Worm (Caenorhabditis elegans) whole organism, early embryonic: Measurements from ENCODE around the gene mlt-11.

Experiments used
- B0310.2 ChIP-seq: sonication (generic microtip); optimal IDR thresholded peaks from 2 replicates; lab custom pipeline; 2016; ENCODE audit warnings: mild to moderate bottlenecking, missing genetic modification characterization, missing compliant biosample characterization
- F13C5.2 ChIP-seq: sonication (generic microtip); optimal IDR thresholded peaks from 2 replicates; lab custom pipeline; 2017; ENCODE audit warnings: mild to moderate bottlenecking, missing genetic modification characterization, inconsistent platforms, missing compliant biosample characterization
- aly-1 ChIP-seq: sonication (generic microtip); optimal IDR thresholded peaks from 2 replicates; lab custom pipeline; 2016; ENCODE audit warnings: missing genetic modification characterization, missing compliant biosample characterization
- ama-1 ChIP-seq: fragments of 150-350 bp; optimal IDR thresholded peaks from 2 replicates; lab custom pipeline; 2014
- ceh-13 ChIP-seq: fragments of 200-800 bp; sonication (Bioruptor generic); optimal IDR thresholded peaks from 2 replicates; lab custom pipeline; 2018; ENCODE audit warnings: mild to moderate bottlenecking, missing genetic modification characterization, missing compliant biosample characterization
- ceh-36 ChIP-seq: sonication (generic microtip); optimal IDR thresholded peaks from 2 replicates; lab custom pipeline; 2016; ENCODE audit warnings: missing genetic modification characterization, inconsistent platforms, missing compliant biosample characterization
- ets-7 ChIP-seq: sonication (generic microtip); optimal IDR thresholded peaks from 2 replicates; lab custom pipeline; 2016; ENCODE audit warnings: missing genotype, missing genetic modification characterization, missing compliant biosample characterization
- flt-1 ChIP-seq: fragments of 200-800 bp; sonication (Bioruptor generic); IDR thresholded peaks from 2 replicates; pipeline ENCODE4 v1.3.6; 2022; ENCODE audit warnings: missing genetic modification characterization, missing compliant biosample characterization
- hmbx-1 ChIP-seq: sonication (generic microtip); optimal IDR thresholded peaks from 2 replicates; lab custom pipeline; 2016; ENCODE audit warnings: mild to moderate bottlenecking, missing genetic modification characterization, missing compliant biosample characterization
- hmg-4 ChIP-seq: fragments of 200-800 bp; sonication (Bioruptor generic); optimal IDR thresholded peaks from 2 replicates; lab custom pipeline; 2018; ENCODE audit warnings: mild to moderate bottlenecking, missing genetic modification characterization, missing compliant biosample characterization
- hnd-1 ChIP-seq: sonication (generic microtip); optimal IDR thresholded peaks from 2 replicates; lab custom pipeline; 2016; ENCODE audit warnings: missing genetic modification characterization, missing compliant biosample characterization
- pes-1 ChIP-seq: fragments of 200-800 bp; sonication (Bioruptor generic); IDR thresholded peaks from 2 replicates; pipeline ENCODE4 v1.3.6; 2022; ENCODE audit warnings: missing genetic modification reagents, missing genetic modification characterization, missing compliant biosample characterization
- scrt-1 ChIP-seq: fragments of 200-800 bp; sonication (Bioruptor generic); IDR thresholded peaks from 2 replicates; pipeline ENCODE4 v1.3.6; 2022; ENCODE audit warnings: missing genetic modification characterization, missing compliant biosample characterization
- sea-1 ChIP-seq: fragments of 200-800 bp; sonication (Bioruptor generic); conservative IDR thresholded peaks from 2 replicates; pipeline ENCODE4 v1.3.6; 2022; ENCODE audit warnings: missing genetic modification characterization, missing compliant biosample characterization
- tbx-11 ChIP-seq: fragments of 200-800 bp; sonication (Bioruptor generic); IDR thresholded peaks from 2 replicates; pipeline ENCODE4 v1.3.6; 2022; ENCODE audit warnings: missing genetic modification characterization, missing compliant biosample characterization
- tbx-37 ChIP-seq: fragments of 200-800 bp; sonication (Bioruptor generic); conservative IDR thresholded peaks from 2 replicates; pipeline ENCODE4 v1.3.6; 2022; ENCODE audit warnings: missing genetic modification reagents, missing genetic modification characterization, missing compliant biosample characterization
- tra-4 ChIP-seq: sonication (generic microtip); optimal IDR thresholded peaks from 2 replicates; lab custom pipeline; 2017; ENCODE audit warnings: missing genetic modification characterization, missing compliant biosample characterization

mlt-11 gene

DNA sequence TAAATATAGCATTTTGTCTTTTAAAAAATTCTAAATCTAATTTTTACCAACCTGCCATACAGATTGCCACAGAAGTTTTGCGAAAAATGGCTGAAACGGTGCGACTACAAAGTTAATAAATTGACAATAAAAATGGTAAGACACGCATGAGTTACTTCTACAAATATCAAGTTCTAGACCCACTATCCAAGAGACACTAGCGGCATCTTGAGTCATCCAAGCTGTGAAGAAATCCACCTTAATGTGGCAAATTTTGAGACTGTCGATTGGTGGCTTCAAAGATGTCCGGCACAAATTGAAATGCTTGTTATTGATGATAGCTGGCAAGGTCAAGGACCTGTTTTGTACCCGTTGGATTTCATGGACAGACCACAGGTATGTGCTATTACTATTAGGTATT lies 32.7 kb upstream of the mlt-11 start, which contains the start of gene F46B3.16:
Gene F46B3.16, plus strand, starts transcription at position 301 of the 400 bp plus-strand sequence.
- no peak for TF ChIP-seq scrt-1 (GFP tag; lab: Robert Waterston, UW)
- no peak for TF ChIP-seq sea-1 (GFP tag; lab: Robert Waterston, UW)
- no peak for TF ChIP-seq aly-1 (tag; lab: Kevin White, UChicago)
- TF ChIP-seq F13C5.2 (tag; lab: Kevin White, UChicago): no peak
- no peak for TF ChIP-seq pes-1 (GFP tag; lab: Robert Waterston, UW)
- TF ChIP-seq ceh-36 (tag; lab: Kevin White, UChicago): no peak
- TF ChIP-seq B0310.2 (tag; lab: Kevin White, UChicago): no peak
- no peak for TF ChIP-seq tbx-11 (GFP tag; lab: Robert Waterston, UW)
- TF ChIP-seq hnd-1 (tag; lab: Kevin White, UChicago): no peak
- no peak for TF ChIP-seq tbx-37 (GFP tag; lab: Robert Waterston, UW)

DNA sequence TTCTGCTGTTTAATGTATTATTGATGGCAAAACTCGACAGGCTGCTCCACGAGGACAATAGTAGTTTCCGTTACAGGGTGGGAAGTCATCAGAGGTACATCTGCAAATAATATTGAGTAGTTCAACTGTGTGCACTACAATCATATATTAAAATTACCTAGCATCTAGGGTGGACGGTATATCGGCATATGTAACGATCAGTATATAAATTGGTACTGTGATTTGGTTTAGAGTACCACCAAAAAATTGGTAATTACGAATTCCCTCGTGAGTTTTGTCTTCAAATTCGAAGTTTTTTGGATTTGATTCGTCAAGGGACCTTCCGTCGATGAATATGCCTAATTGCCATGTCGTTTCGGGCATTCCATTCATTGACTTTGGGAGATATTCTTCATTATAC lies 30.1 kb upstream of the mlt-11 start, which contains the start of gene ttr-13:
Gene ttr-13, minus strand, starts transcription at position 101 of the 400 bp plus-strand sequence.
- TF ChIP-seq pes-1 (GFP tag; lab: Robert Waterston, UW) (no peak), B0310.2 (tag; lab: Kevin White, UChicago) (no peak), flt-1 (no peak), hnd-1 (tag; lab: Kevin White, UChicago) (no peak), scrt-1 (GFP tag; lab: Robert Waterston, UW) (no peak), ets-7 (no peak), ceh-36 (tag; lab: Kevin White, UChicago) (no peak), F13C5.2 (tag; lab: Kevin White, UChicago) (no peak), sea-1 (GFP tag; lab: Robert Waterston, UW) (no peak), ceh-13 (GFP tag; lab: Kevin White, UChicago) (no peak), tbx-11 (GFP tag; lab: Robert Waterston, UW) (no peak), tbx-37 (GFP tag; lab: Robert Waterston, UW) (no peak), tra-4 (tag; lab: Kevin White, UChicago) (no peak), hmbx-1 (tag; lab: Kevin White, UChicago) (no peak)

DNA sequence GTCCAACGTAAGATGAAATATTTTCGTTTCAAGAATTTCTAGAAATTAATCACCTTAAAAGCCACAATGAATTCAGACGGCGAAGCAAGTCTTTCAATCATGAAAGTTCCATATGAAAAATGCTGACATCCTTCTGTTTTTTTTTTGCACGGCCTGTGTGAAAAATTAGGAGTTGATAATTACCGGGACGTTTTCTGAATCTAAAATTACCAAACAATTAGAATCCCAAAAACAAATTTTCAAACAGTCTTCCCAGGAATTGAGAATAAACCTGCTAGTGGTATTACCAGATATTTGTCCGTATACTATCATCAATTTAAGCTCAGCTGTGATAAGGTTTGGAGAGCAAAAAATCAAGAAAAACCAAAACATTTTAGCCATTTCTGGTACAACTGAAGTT lies 28.7 kb upstream of the mlt-11 start, which contains the start of gene Y44A6B.3:
Gene Y44A6B.3, minus strand, starts transcription at position 101 of the 400 bp plus-strand sequence.
- TF ChIP-seq sea-1 (GFP tag; lab: Robert Waterston, UW): no peak
- TF ChIP-seq pes-1 (GFP tag; lab: Robert Waterston, UW): no peak
- no peak for TF ChIP-seq F13C5.2 (tag; lab: Kevin White, UChicago)
- TF ChIP-seq tra-4 (tag; lab: Kevin White, UChicago): no peak
- TF ChIP-seq hnd-1 (tag; lab: Kevin White, UChicago): no peak
- no peak for TF ChIP-seq scrt-1 (GFP tag; lab: Robert Waterston, UW)
- TF ChIP-seq ets-7: no peak
- TF ChIP-seq tbx-37 (GFP tag; lab: Robert Waterston, UW): no peak
- no peak for TF ChIP-seq aly-1 (tag; lab: Kevin White, UChicago)
- TF ChIP-seq hmbx-1 (tag; lab: Kevin White, UChicago): no peak
- no peak for TF ChIP-seq flt-1
- no peak for TF ChIP-seq ceh-13 (GFP tag; lab: Kevin White, UChicago)
- no peak for TF ChIP-seq ama-1 (lab: Kevin White, UChicago)
- no peak for TF ChIP-seq B0310.2 (tag; lab: Kevin White, UChicago)
- no peak for TF ChIP-seq ceh-36 (tag; lab: Kevin White, UChicago)

DNA sequence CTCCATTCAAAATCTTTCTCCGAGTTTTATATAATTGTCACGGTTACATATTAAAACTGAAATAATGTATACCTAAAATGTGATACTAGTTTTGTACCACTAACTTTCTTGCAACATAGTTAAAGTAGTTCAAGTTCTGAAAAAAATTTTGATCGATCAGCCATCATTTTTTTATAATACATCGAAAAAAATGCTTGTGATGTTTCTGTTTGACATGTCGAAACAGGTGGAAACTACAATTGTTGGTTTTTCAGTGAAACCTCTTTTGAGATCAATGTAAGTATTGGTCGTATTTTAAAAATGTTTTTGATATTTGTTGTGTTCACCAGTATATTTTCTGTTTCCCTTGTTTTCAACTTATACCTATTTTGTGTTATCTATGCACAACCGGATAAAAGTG lies 27.7 kb upstream of the mlt-11 start, which contains the start of gene srxa-14:
Gene srxa-14, plus strand, starts transcription at position 301 of the 400 bp plus-strand sequence.
- TF ChIP-seq ama-1 (lab: Kevin White, UChicago) (no peak), pes-1 (GFP tag; lab: Robert Waterston, UW) (no peak), ets-7 (no peak), tbx-37 (GFP tag; lab: Robert Waterston, UW) (no peak), sea-1 (GFP tag; lab: Robert Waterston, UW) (no peak), hnd-1 (tag; lab: Kevin White, UChicago) (no peak), ceh-36 (tag; lab: Kevin White, UChicago) (no peak), hmbx-1 (tag; lab: Kevin White, UChicago) (no peak), aly-1 (tag; lab: Kevin White, UChicago) (no peak), flt-1 (no peak), ceh-13 (GFP tag; lab: Kevin White, UChicago) (no peak)

DNA sequence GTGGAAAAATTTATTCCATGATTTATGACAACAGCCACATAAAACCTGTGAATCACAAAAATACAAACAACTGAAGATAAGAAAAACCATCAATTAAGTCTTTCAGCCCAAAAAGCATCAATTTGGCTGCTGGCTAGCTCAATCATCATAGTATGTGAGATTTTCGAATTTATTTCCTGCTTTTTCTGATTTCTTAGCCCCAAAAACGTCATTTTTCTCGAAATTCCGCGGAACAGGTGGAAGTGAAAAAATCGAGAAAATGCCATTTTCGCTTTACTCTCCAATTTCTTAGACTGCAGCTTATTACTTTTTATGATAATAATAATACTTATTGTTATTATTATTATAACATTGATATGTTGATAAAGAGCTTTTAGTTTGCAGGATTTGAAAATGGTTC lies 25.1 kb upstream of the mlt-11 start, which contains the start of gene srxa-15:
Gene srxa-15, plus strand, starts transcription at position 301 of the 400 bp plus-strand sequence.
- TF ChIP-seq F13C5.2 (tag; lab: Kevin White, UChicago): no peak
- no peak for TF ChIP-seq ets-7
- no peak for TF ChIP-seq tbx-11 (GFP tag; lab: Robert Waterston, UW)
- TF ChIP-seq hnd-1 (tag; lab: Kevin White, UChicago): no peak
- no peak for TF ChIP-seq hmg-4 (GFP tag; lab: Kevin White, UChicago)

DNA sequence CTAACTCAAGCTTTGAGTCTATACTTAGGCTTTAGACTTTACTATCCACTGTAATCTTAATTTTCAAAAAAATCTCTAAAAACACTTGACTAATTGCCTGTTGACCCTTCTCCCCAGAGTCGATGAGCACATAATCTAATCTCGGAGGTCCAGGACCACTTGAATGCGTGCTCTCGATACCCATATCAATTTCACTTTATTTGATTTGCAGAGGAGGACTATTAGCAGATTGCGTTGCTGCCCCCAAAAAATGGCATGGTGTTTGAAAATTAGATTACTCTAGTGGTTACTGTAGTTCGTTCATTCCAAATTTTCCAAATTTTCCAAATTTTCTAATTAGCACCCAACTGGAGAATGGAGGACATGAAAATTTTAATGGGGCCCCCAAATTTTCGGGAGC lies 21.5 kb upstream of the mlt-11 start:
- TF ChIP-seq flt-1 (no peak), tbx-11 (GFP tag; lab: Robert Waterston, UW) (no peak), ama-1 (lab: Kevin White, UChicago) (no peak), B0310.2 (tag; lab: Kevin White, UChicago) (no peak), hnd-1 (tag; lab: Kevin White, UChicago) (no peak), ceh-36 (tag; lab: Kevin White, UChicago) (no peak), ets-7 (no peak), ceh-13 (GFP tag; lab: Kevin White, UChicago) (no peak), tra-4 (tag; lab: Kevin White, UChicago) (no peak), sea-1 (GFP tag; lab: Robert Waterston, UW) (no peak), scrt-1 (GFP tag; lab: Robert Waterston, UW) (no peak), aly-1 (tag; lab: Kevin White, UChicago) (no peak), hmbx-1 (tag; lab: Kevin White, UChicago) (no peak), hmg-4 (GFP tag; lab: Kevin White, UChicago) (no peak), F13C5.2 (tag; lab: Kevin White, UChicago) (no peak), tbx-37 (GFP tag; lab: Robert Waterston, UW) (no peak), pes-1 (GFP tag; lab: Robert Waterston, UW) (no peak)
